Fruit fly (Drosophila melanogaster) whole organism, wandering third instar larva: ENCODE results near the gene CG8369.
A peak's percentile ranks its signal among the peaks of the same experiment; 100 is the strongest.

ENCODE experiments used
- GATAd ChIP-seq: sonication (Bioruptor generic); optimal IDR thresholded peaks from 2 replicates; lab custom pipeline; 2016; ENCODE audit warnings: missing biosample characterization, missing genetic modification characterization
- Hnf4 ChIP-seq: fragments of 200-800 bp; sonication (Bioruptor generic); optimal IDR thresholded peaks from 2 replicates; lab custom pipeline; 2016; ENCODE audit warnings: missing biosample characterization, mild to moderate bottlenecking, missing genetic modification characterization
- Hr83 ChIP-seq: fragments of 200-300 bp; sonication (Bioruptor generic); optimal IDR thresholded peaks from 2 replicates; lab custom pipeline; 2016; ENCODE audit warnings: missing biosample characterization, mild to moderate bottlenecking, missing genetic modification characterization, moderate library complexity; ENCODE audit not compliant: poor library complexity, severe bottlenecking
- Myc ChIP-seq: fragments of >200 bp; optimal IDR thresholded peaks from 2 replicates; lab custom pipeline; 2017
- OdsH ChIP-seq: fragments of 200-800 bp; sonication (Bioruptor generic); optimal IDR thresholded peaks from 2 replicates; lab custom pipeline; 2016; ENCODE audit warnings: missing biosample characterization, mild to moderate bottlenecking, missing genetic modification characterization
- br ChIP-seq: fragments of 200-800 bp; sonication (Bioruptor generic); optimal IDR thresholded peaks from 2 replicates; lab custom pipeline; 2016; ENCODE audit warnings: missing biosample characterization, missing genetic modification characterization
- foxo ChIP-seq, 2 experiments: fragments of 200-800 bp; sonication (Bioruptor generic); optimal IDR thresholded peaks; 2 replicates in 1 of 2; 3 replicates in 1 of 2; lab custom pipeline; 2016 to 2017; ENCODE audit warnings: missing biosample characterization in 2 of 2, missing genetic modification characterization in 2 of 2
- fru ChIP-seq: fragments of 200-800 bp; sonication (Bioruptor generic); optimal IDR thresholded peaks from 3 replicates; lab custom pipeline; 2016; ENCODE audit warnings: missing biosample characterization, mild to moderate bottlenecking, missing genetic modification characterization
- h ChIP-seq: fragments of 200-800 bp; sonication (Bioruptor generic); optimal IDR thresholded peaks from 3 replicates; lab custom pipeline; 2016; ENCODE audit warnings: missing biosample characterization, mild to moderate bottlenecking, missing genetic modification characterization
- pan ChIP-seq: fragments of >200 bp; optimal IDR thresholded peaks from 2 replicates; lab custom pipeline; 2017
- usp ChIP-seq: fragments of >200 bp; optimal IDR thresholded peaks from 2 replicates; lab custom pipeline; 2017; ENCODE audit warnings: missing biosample characterization, missing genetic modification characterization

DNA sequence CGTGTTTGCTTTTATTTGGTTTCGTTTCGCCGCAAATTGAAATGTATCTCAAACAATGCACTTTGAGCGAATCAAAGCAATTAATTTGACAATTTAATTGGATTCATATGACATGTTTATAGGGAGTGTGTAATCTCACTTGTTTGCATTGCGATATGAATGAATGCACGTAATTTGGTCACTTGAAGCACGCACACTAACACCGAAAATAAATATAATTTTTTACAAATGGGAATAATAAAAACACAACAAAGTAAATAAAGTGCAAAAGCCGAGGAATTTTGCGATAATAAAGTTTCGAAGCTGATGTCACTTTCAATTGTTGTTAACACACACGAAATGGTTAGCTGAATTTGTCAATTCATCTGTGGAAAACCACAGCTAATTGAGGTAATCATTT lies 23.1 kb downstream of the CG8369 start:
- no peak for TF ChIP-seq pan (lab: Kevin White, UChicago)
- no peak for TF ChIP-seq GATAd (GFP tag; lab: Kevin White, UChicago)
- TF ChIP-seq Hr83 (GFP tag; lab: Kevin White, UChicago): no peak
- TF ChIP-seq br: no peak
- no peak for TF ChIP-seq OdsH (GFP tag; lab: Kevin White, UChicago)
- no peak for TF ChIP-seq foxo (GFP tag; optimal IDR thresholded peaks at IDR 0.05; lab: Kevin White, UChicago)
- no peak for TF ChIP-seq usp (GFP tag; lab: Kevin White, UChicago)
- TF ChIP-seq Myc (lab: Kevin White, UChicago): no peak
- TF ChIP-seq Hnf4 (GFP tag; lab: Kevin White, UChicago): peak; percentile 13
- no peak for TF ChIP-seq fru (GFP tag; lab: Kevin White, UChicago)
- no peak for TF ChIP-seq h (GFP tag; lab: Kevin White, UChicago)
